Worm (Caenorhabditis elegans) whole organism, young adult: Measurements from ENCODE around the gene ZK1321.1.

Source experiments
- B0336.3 ChIP-seq: fragments of 200-800 bp; sonication (Bioruptor generic); IDR thresholded peaks from 2 replicates; pipeline ENCODE4 v1.3.6; 2022; ENCODE audit warnings: missing genetic modification characterization, missing compliant biosample characterization
- C17E4.6 ChIP-seq: fragments of 200-800 bp; sonication (Bioruptor generic); IDR thresholded peaks from 2 replicates; pipeline ENCODE4 v1.3.6; 2022; ENCODE audit warnings: missing genetic modification reagents, missing genetic modification characterization, missing compliant biosample characterization
- F10E7.11 ChIP-seq: sonication (generic microtip); optimal IDR thresholded peaks from 2 replicates; lab custom pipeline; 2017; ENCODE audit warnings: mild to moderate bottlenecking, missing genetic modification characterization, moderate library complexity, missing compliant biosample characterization
- F22D6.2 ChIP-seq: sonication (generic microtip); optimal IDR thresholded peaks from 2 replicates; lab custom pipeline; 2016; ENCODE audit warnings: mild to moderate bottlenecking, missing genetic modification characterization, missing compliant biosample characterization
- F37B4.10 ChIP-seq: fragments of 200-800 bp; sonication (Bioruptor generic); IDR thresholded peaks from 2 replicates; pipeline ENCODE4 v1.3.6; 2022; ENCODE audit warnings: missing genetic modification characterization, missing compliant biosample characterization
- F39B2.1 ChIP-seq: fragments of 200-800 bp; sonication (Bioruptor generic); IDR thresholded peaks from 2 replicates; pipeline ENCODE4 v1.3.6; 2022; ENCODE audit warnings: missing genetic modification reagents, missing genetic modification characterization, missing compliant biosample characterization
- F57C9.4 ChIP-seq: sonication (generic microtip); optimal IDR thresholded peaks from 2 replicates; lab custom pipeline; 2017; ENCODE audit warnings: mild to moderate bottlenecking, missing genetic modification characterization, missing compliant biosample characterization
- K12H6.12 ChIP-seq: fragments of 200-800 bp; sonication (Bioruptor generic); optimal IDR thresholded peaks from 2 replicates; lab custom pipeline; 2018; ENCODE audit warnings: mild to moderate bottlenecking, missing genetic modification characterization, missing compliant biosample characterization
- T07F8.4 ChIP-seq: sonication (generic microtip); optimal IDR thresholded peaks from 2 replicates; lab custom pipeline; 2016; ENCODE audit warnings: mild to moderate bottlenecking, missing genetic modification characterization, moderate library complexity, missing compliant biosample characterization
- Y53F4B.3 ChIP-seq: fragments of 200-800 bp; sonication (Bioruptor generic); IDR thresholded peaks from 2 replicates; pipeline ENCODE4 v1.3.6; 2022; ENCODE audit warnings: missing genetic modification reagents, missing genetic modification characterization, missing compliant biosample characterization
- Y53G8AR.9 ChIP-seq: fragments of 200-800 bp; sonication (Bioruptor generic); conservative IDR thresholded peaks from 2 replicates; pipeline ENCODE4 v1.3.6; 2022; ENCODE audit warnings: missing genetic modification reagents, missing genetic modification characterization, missing compliant biosample characterization
- aptf-2 ChIP-seq: fragments of 200-800 bp; sonication (Bioruptor generic); conservative IDR thresholded peaks from 2 replicates; pipeline ENCODE4 v1.3.6; 2022; ENCODE audit warnings: missing genetic modification reagents, missing genetic modification characterization, missing compliant biosample characterization
- aptf-3 ChIP-seq: fragments of 200-800 bp; sonication (Bioruptor generic); IDR thresholded peaks from 2 replicates; pipeline ENCODE4 v1.3.6; 2022; ENCODE audit warnings: missing genetic modification characterization, missing compliant biosample characterization
- atf-7 ChIP-seq: sonication (generic microtip); optimal IDR thresholded peaks from 2 replicates; lab custom pipeline; 2017; ENCODE audit warnings: mild to moderate bottlenecking, missing genetic modification characterization, missing compliant biosample characterization
- attf-5 ChIP-seq: fragments of 200-800 bp; sonication (Bioruptor generic); optimal IDR thresholded peaks from 2 replicates; lab custom pipeline; 2018; ENCODE audit warnings: mild to moderate bottlenecking, missing genetic modification characterization, missing compliant biosample characterization
- ceh-27 ChIP-seq: fragments of 200-800 bp; sonication (Bioruptor generic); optimal IDR thresholded peaks from 2 replicates; lab custom pipeline; 2018; ENCODE audit warnings: mild to moderate bottlenecking, missing genetic modification characterization, moderate library complexity, missing compliant biosample characterization
- ceh-91 ChIP-seq: fragments of 200-800 bp; sonication (Bioruptor generic); IDR thresholded peaks from 2 replicates; pipeline ENCODE4 v1.3.6; 2022; ENCODE audit warnings: missing genetic modification reagents, missing genetic modification characterization, missing compliant biosample characterization
- die-1 ChIP-seq: sonication (generic microtip); optimal IDR thresholded peaks from 2 replicates; lab custom pipeline; 2016; ENCODE audit warnings: missing genotype, mild to moderate bottlenecking, missing genetic modification characterization, missing compliant biosample characterization
- ets-4 ChIP-seq: fragments of 200-800 bp; sonication (Bioruptor generic); optimal IDR thresholded peaks from 2 replicates; lab custom pipeline; 2018; ENCODE audit warnings: mild to moderate bottlenecking, missing genetic modification characterization, missing compliant biosample characterization
- him-1 ChIP-seq: sonication (generic microtip); optimal IDR thresholded peaks from 2 replicates; lab custom pipeline; 2016; ENCODE audit warnings: missing genotype, missing genetic modification reagents, missing genetic modification characterization, missing compliant biosample characterization
- hsf-1 ChIP-seq: fragments of 200-800 bp; sonication (Bioruptor generic); IDR thresholded peaks from 2 replicates; pipeline ENCODE4 v1.3.6; 2022; ENCODE audit warnings: missing genetic modification reagents, missing genetic modification characterization, missing compliant biosample characterization
- lag-1 ChIP-seq: fragments of 200-800 bp; sonication (Bioruptor generic); IDR thresholded peaks from 2 replicates; pipeline ENCODE4 v1.3.6; 2022; ENCODE audit warnings: missing genetic modification reagents, missing genetic modification characterization, missing compliant biosample characterization
- let-607 ChIP-seq, 2 experiments: fragments of 200-800 bp in 1 of 2; sonication (Bioruptor generic) in 1 of 2; sonication (generic microtip) in 1 of 2; optimal IDR thresholded peaks; 2 replicates each; lab custom pipeline; 2016 to 2018; ENCODE audit warnings: mild to moderate bottlenecking in 2 of 2, missing compliant biosample characterization in 2 of 2, missing genetic modification characterization in 2 of 2, moderate library complexity in 2 of 2, missing genotype in 1 of 2
- lin-40 ChIP-seq: sonication (generic microtip); optimal IDR thresholded peaks from 2 replicates; lab custom pipeline; 2016; ENCODE audit warnings: missing genetic modification characterization, mild to moderate bottlenecking, missing compliant biosample characterization, missing genotype, missing genetic modification reagents
- lin-54 ChIP-seq: fragments of 200-800 bp; sonication (Bioruptor generic); optimal IDR thresholded peaks from 2 replicates; lab custom pipeline; 2018; ENCODE audit warnings: mild to moderate bottlenecking, missing genetic modification characterization, missing compliant biosample characterization
- madf-10 ChIP-seq: sonication (generic microtip); optimal IDR thresholded peaks from 2 replicates; lab custom pipeline; 2016; ENCODE audit warnings: mild to moderate bottlenecking, missing genetic modification characterization, missing compliant biosample characterization
- mxl-1 ChIP-seq: sonication (generic microtip); optimal IDR thresholded peaks from 2 replicates; lab custom pipeline; 2016; ENCODE audit warnings: missing genetic modification characterization, missing compliant biosample characterization
- nfya-2 ChIP-seq: fragments of 200-800 bp; sonication (Bioruptor generic); IDR thresholded peaks from 2 replicates; pipeline ENCODE4 v1.3.6; 2022; ENCODE audit warnings: missing genetic modification reagents, missing genetic modification characterization, missing compliant biosample characterization
- nhr-120 ChIP-seq: fragments of 200-800 bp; sonication (Bioruptor generic); IDR thresholded peaks from 2 replicates; pipeline ENCODE4 v1.3.6; 2022; ENCODE audit warnings: missing genetic modification characterization, missing compliant biosample characterization
- nhr-27 ChIP-seq: fragments of 200-800 bp; sonication (Bioruptor generic); optimal IDR thresholded peaks from 2 replicates; lab custom pipeline; 2018; ENCODE audit warnings: mild to moderate bottlenecking, missing genetic modification characterization, moderate library complexity, missing compliant biosample characterization
- nhr-90 ChIP-seq: sonication (generic microtip); optimal IDR thresholded peaks from 2 replicates; lab custom pipeline; 2016; ENCODE audit warnings: missing genotype, mild to moderate bottlenecking, missing genetic modification characterization, missing compliant biosample characterization
- pha-4 ChIP-seq: fragments of 150-350 bp; sonication (generic microtip); optimal IDR thresholded peaks from 2 replicates; lab custom pipeline; 2014; ENCODE audit warnings: missing biosample characterization, missing genetic modification reagents, missing genetic modification characterization
- rec-8 ChIP-seq, 2 experiments: sonication (generic microtip); optimal IDR thresholded peaks; 2 replicates each; lab custom pipeline; 2016; ENCODE audit warnings: mild to moderate bottlenecking in 2 of 2, missing genetic modification characterization in 2 of 2, missing genetic modification reagents in 2 of 2, missing genotype in 2 of 2, missing biosample characterization in 1 of 2, missing compliant biosample characterization in 1 of 2, moderate library complexity in 1 of 2
- sea-2 ChIP-seq: fragments of 200-800 bp; sonication (Bioruptor generic); IDR thresholded peaks from 2 replicates; pipeline ENCODE4 v1.3.6; 2022; ENCODE audit warnings: missing genetic modification characterization, missing compliant biosample characterization
- somi-1 ChIP-seq: fragments of 200-800 bp; sonication (Bioruptor generic); optimal IDR thresholded peaks from 2 replicates; lab custom pipeline; 2018; ENCODE audit warnings: mild to moderate bottlenecking, missing genetic modification characterization, missing compliant biosample characterization
- sptf-2 ChIP-seq: fragments of 200-800 bp; sonication (Bioruptor generic); optimal IDR thresholded peaks from 2 replicates; lab custom pipeline; 2018; ENCODE audit warnings: mild to moderate bottlenecking, missing genetic modification characterization, missing compliant biosample characterization
- unc-62 ChIP-seq: fragments of 150-350 bp; optimal IDR thresholded peaks from 2 replicates; lab custom pipeline; 2014; ENCODE audit warnings: missing biosample characterization, missing genetic modification reagents, missing genetic modification characterization
- zfh-2 ChIP-seq: fragments of 200-800 bp; sonication (Bioruptor generic); conservative IDR thresholded peaks from 2 replicates; pipeline ENCODE4 v1.3.6; 2022; ENCODE audit warnings: missing genetic modification reagents, missing genetic modification characterization, missing compliant biosample characterization
- zim-3 ChIP-seq: sonication (generic microtip); optimal IDR thresholded peaks from 2 replicates; lab custom pipeline; 2017; ENCODE audit warnings: mild to moderate bottlenecking, missing genetic modification characterization, moderate library complexity, missing compliant biosample characterization
- ztf-22 ChIP-seq: fragments of 200-800 bp; sonication (Bioruptor generic); optimal IDR thresholded peaks from 2 replicates; lab custom pipeline; 2018; ENCODE audit warnings: mild to moderate bottlenecking, missing genetic modification characterization, moderate library complexity, missing compliant biosample characterization
- ztf-25 ChIP-seq: fragments of 200-800 bp; sonication (Bioruptor generic); IDR thresholded peaks from 2 replicates; pipeline ENCODE4 v1.3.6; 2022; ENCODE audit warnings: missing genetic modification reagents, missing genetic modification characterization, missing compliant biosample characterization
- ztf-28 ChIP-seq: fragments of 200-800 bp; sonication (Bioruptor generic); IDR thresholded peaks from 2 replicates; pipeline ENCODE4 v1.3.6; 2022; ENCODE audit warnings: missing genetic modification reagents, missing genetic modification characterization, missing compliant biosample characterization

The ZK1321.1 gene

DNA sequence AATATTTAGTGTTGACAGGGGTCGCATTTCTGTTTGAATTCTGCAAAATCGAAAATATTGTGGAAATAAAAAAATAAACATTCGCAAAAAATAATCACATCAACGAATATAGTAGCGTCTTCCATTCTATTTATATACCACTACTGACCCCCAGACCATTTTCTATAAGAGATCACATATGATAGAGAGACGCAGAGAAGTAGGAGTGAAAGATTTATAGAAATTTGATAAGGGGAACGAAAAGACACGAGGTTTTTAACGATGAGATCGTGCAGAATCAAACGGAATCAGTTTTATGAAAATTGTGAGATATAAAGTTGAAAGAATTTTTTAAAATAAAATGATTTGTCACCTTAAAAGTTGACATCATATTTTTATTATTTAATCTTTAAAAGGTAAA lies 1.6 kb upstream of the ZK1321.1 start:
- TF ChIP-seq pha-4 (no peak), aptf-2 (GFP tag; lab: Robert Waterston, UW) (no peak), die-1 (no peak), F22D6.2 (tag; lab: Kevin White, UChicago) (no peak), lag-1 (GFP tag; lab: Robert Waterston, UW) (no peak), F57C9.4 (no peak), somi-1 (GFP tag; lab: Kevin White, UChicago) (no peak), nhr-120 (GFP tag; lab: Robert Waterston, UW) (no peak), unc-62 (no peak), hsf-1 (no peak), mxl-1 (tag; lab: Kevin White, UChicago) (no peak), C17E4.6 (GFP tag; lab: Robert Waterston, UW) (no peak)

DNA sequence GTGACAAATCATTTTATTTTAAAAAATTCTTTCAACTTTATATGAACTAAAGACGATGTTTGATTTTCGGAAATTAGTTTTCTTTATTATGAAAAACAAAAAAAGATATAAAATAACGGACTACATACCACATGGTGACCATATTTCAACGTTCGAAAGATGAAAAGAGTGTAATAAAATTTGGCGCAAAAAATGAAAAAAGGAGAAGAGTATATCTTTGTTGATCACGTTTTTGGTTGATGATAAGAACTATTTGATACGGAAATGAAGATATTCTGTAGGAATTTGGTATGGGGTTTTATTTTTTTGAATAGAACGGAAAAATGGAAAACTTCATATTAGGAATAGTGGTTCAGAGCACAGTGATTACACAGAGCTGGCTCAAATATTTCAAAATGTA lies 774 bp upstream of the ZK1321.1 start, which contains the start of gene Y53C12B.7:
Y53C12B.7 (minus strand) TSS at position 163 of the 400 bp plus-strand sequence.
- TF ChIP-seq aptf-3 (GFP tag; lab: Robert Waterston, UW) (no peak), hsf-1 (no peak), lin-54 (GFP tag; lab: Kevin White, UChicago) (no peak), nfya-2 (no peak), B0336.3 (GFP tag; lab: Robert Waterston, UW) (no peak), zim-3 (tag; lab: Kevin White, UChicago) (no peak), lag-1 (GFP tag; lab: Robert Waterston, UW) (no peak), ztf-28 (GFP tag; lab: Robert Waterston, UW) (no peak), nhr-27 (no peak), rec-8 (tag; optimal IDR thresholded peaks at IDR 0.05; lab: Kevin White, UChicago) (no peak), atf-7 (tag; lab: Kevin White, UChicago) (no peak), mxl-1 (tag; lab: Kevin White, UChicago) (no peak), die-1 (no peak), ztf-25 (no peak)
- TF ChIP-seq, all 124 proteins: peak for 0

DNA sequence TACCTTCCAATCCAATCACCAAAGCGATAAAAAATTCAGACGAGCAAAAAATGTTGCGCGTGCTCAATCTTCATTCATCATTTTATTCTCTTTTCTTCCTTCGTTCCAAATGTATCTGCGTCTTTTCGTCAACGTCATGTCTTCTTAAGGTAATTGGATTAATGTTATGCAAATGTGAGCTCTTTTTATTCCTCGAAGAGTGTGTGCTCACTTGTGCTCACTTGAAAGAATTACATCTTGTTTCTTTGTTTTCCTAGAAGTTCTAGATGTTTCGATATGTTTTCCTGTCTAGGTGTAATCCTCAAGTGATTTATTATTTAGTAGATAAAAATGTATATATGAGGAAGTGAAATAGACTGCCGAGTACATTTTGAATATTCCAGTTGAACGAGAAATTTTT lies 1.6 kb downstream of the ZK1321.1 start:
- TF ChIP-seq him-1 (tag; lab: Kevin White, UChicago) (no peak), F10E7.11 (tag; lab: Kevin White, UChicago) (no peak), attf-5 (GFP tag; lab: Kevin White, UChicago) (no peak), unc-62 (no peak), madf-10 (tag; lab: Kevin White, UChicago) (no peak), ets-4 (GFP tag; lab: Kevin White, UChicago) (no peak), K12H6.12 (no peak), Y53F4B.3 (GFP tag; lab: Robert Waterston, UW) (no peak)

DNA sequence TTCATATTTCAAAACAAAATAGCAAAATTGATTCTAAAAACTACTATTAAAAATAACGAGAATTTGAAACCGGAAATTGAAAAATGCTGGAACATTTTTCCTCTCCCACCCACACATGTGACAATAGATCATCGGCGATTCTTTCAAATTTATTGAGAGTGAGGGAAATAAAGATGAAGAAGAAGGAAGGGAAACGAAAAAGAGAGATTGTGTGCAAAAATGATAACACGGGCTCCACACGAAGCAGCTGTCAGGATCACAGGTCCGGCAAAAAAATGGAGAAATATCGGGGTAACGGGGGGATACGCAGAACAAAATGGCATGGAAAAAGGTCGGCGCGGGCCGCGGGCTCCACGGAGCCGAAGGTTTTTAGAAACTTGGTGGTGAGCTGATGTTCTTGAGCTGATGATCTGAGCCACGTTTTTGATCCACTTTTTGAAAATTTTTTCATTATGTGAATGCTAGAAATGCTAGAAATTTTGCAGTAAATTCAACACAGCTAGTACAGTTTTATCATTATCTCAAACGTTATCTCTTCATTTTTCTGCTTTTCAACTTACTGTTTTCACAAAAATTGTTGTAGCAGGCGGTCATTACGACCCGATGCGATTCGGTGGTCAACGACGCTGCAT lies 3.9 kb downstream of the ZK1321.1 start, which contains the start of gene shk-1:
shk-1 (plus strand) TSS at position 582 of the 632 bp plus-strand sequence.
- TF ChIP-seq F57C9.4 (no peak), nhr-90 (no peak), ztf-22 (GFP tag; lab: Kevin White, UChicago) (no peak), somi-1 (GFP tag; lab: Kevin White, UChicago) (no peak)

DNA sequence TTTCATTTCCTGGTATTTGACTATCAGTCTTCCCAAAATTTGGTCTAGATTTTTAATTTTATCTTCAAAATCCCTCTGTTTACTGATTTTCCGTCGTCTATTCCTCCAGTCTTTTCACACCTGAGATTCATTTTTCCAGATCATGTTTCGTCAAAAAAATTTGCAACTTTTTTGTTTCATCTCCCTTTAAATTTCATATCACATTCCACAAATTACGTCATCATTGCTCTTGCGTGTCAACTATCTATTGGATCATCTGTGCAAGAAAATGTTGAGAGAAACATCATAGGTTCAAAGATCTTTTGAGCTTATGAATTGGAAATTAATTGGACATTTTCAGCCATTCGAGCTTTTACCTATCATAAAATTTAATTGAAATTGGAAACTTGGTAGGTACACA lies 5.6 kb downstream of the ZK1321.1 start:
- TF ChIP-seq T07F8.4 (tag; lab: Kevin White, UChicago) (no peak), F39B2.1 (no peak), lin-40 (tag; lab: Kevin White, UChicago) (no peak), F37B4.10 (GFP tag; lab: Robert Waterston, UW) (no peak), ceh-27 (GFP tag; lab: Kevin White, UChicago) (no peak), aptf-3 (GFP tag; lab: Robert Waterston, UW) (no peak), Y53G8AR.9 (no peak), zfh-2 (no peak), sea-2 (GFP tag; lab: Robert Waterston, UW) (no peak), C17E4.6 (GFP tag; lab: Robert Waterston, UW) (no peak), let-607 (tag; optimal IDR thresholded peaks at IDR 0.05; lab: Kevin White, UChicago) (no peak), sptf-2 (GFP tag; lab: Kevin White, UChicago) (no peak), ceh-91 (GFP tag; lab: Robert Waterston, UW) (no peak)
